Fruit fly (Drosophila melanogaster) whole organism, embryonic: ENCODE results near the gene CG7069.

Source experiments
- Atf3 ChIP-seq: fragments of 200-800 bp; sonication (Bioruptor generic); optimal IDR thresholded peaks from 3 replicates; lab custom pipeline; 2016; ENCODE audit warnings: missing biosample characterization, missing genetic modification characterization
- Atf6 ChIP-seq: fragments of 200-800 bp; sonication (Bioruptor generic); IDR thresholded peaks from 2 replicates; pipeline ENCODE4 v1.3.6; 2022; ENCODE audit warnings: missing biosample characterization, missing genetic modification characterization
- BEAF-32 ChIP-seq: fragments of 200-800 bp; sonication (Bioruptor generic); optimal IDR thresholded peaks from 3 replicates; lab custom pipeline; 2017; ENCODE audit warnings: missing biosample characterization, missing genetic modification characterization, mild to moderate bottlenecking, moderate library complexity, missing genetic modification reagents
- Blimp-1 ChIP-seq: fragments of 200-800 bp; sonication (Bioruptor generic); optimal IDR thresholded peaks from 3 replicates; lab custom pipeline; 2018; ENCODE audit warnings: missing biosample characterization, missing genetic modification characterization, mild to moderate bottlenecking, moderate library complexity, missing genetic modification reagents
- CG11696 ChIP-seq: fragments of 200-800 bp; sonication (Bioruptor generic); IDR thresholded peaks from 2 replicates; pipeline ENCODE4 v1.3.6; 2022; ENCODE audit warnings: missing biosample characterization, missing genetic modification characterization
- CG13894 ChIP-seq: fragments of 200-800 bp; sonication (Bioruptor generic); optimal IDR thresholded peaks from 3 replicates; lab custom pipeline; 2018; ENCODE audit warnings: missing biosample characterization, mild to moderate bottlenecking, missing genetic modification characterization, moderate library complexity
- CG14050 ChIP-seq: fragments of 200-800 bp; sonication (Bioruptor generic); IDR thresholded peaks from 3 replicates; pipeline ENCODE4 v1.3.6; 2022; ENCODE audit warnings: missing biosample characterization, missing genetic modification characterization
- CG14441 ChIP-seq: fragments of 200-800 bp; sonication (Bioruptor generic); IDR thresholded peaks from 2 replicates; pipeline ENCODE4 v1.3.6; 2022; ENCODE audit warnings: missing biosample characterization, missing genetic modification characterization
- CG14710 ChIP-seq: fragments of 200-800 bp; sonication (Bioruptor generic); optimal IDR thresholded peaks from 3 replicates; lab custom pipeline; 2019; ENCODE audit warnings: missing biosample characterization, mild to moderate bottlenecking, missing genetic modification characterization, moderate library complexity
- CG15479 ChIP-seq: fragments of 200-800 bp; sonication (Bioruptor generic); optimal IDR thresholded peaks from 3 replicates; lab custom pipeline; 2019; ENCODE audit warnings: missing biosample characterization, mild to moderate bottlenecking, missing genetic modification characterization, moderate library complexity
- CG15696 ChIP-seq: fragments of 200-800 bp; sonication (Bioruptor generic); optimal IDR thresholded peaks from 2 replicates; lab custom pipeline; 2019; ENCODE audit warnings: missing biosample characterization, mild to moderate bottlenecking, missing genetic modification characterization, moderate library complexity
- CG16863 ChIP-seq: fragments of 200-800 bp; sonication (Bioruptor generic); optimal IDR thresholded peaks from 3 replicates; lab custom pipeline; 2016; ENCODE audit warnings: missing biosample characterization, missing genetic modification characterization
- CG17328 ChIP-seq: fragments of 200-800 bp; sonication (Bioruptor generic); IDR thresholded peaks from 2 replicates; pipeline ENCODE4 v1.3.6; 2022; ENCODE audit warnings: missing biosample characterization, missing genetic modification characterization
- CG17829 ChIP-seq: fragments of 200-800 bp; optimal IDR thresholded peaks from 2 replicates; lab custom pipeline; 2019; ENCODE audit warnings: missing biosample characterization, mild to moderate bottlenecking, missing genetic modification characterization, moderate library complexity
- CG2116 ChIP-seq: fragments of 200-800 bp; sonication (Bioruptor generic); optimal IDR thresholded peaks from 3 replicates; lab custom pipeline; 2018; ENCODE audit warnings: missing biosample characterization, mild to moderate bottlenecking, missing genetic modification characterization
- CG4360 ChIP-seq: fragments of 200-800 bp; sonication (Bioruptor generic); IDR thresholded peaks from 2 replicates; pipeline ENCODE4 v1.3.6; 2022; ENCODE audit warnings: missing biosample characterization, missing genetic modification characterization
- CG4424 ChIP-seq: fragments of 200-800 bp; sonication (Bioruptor generic); optimal IDR thresholded peaks from 3 replicates; lab custom pipeline; 2016; ENCODE audit warnings: missing biosample characterization, missing genetic modification characterization
- CG4617 ChIP-seq: fragments of 200-800 bp; sonication (Bioruptor generic); optimal IDR thresholded peaks from 3 replicates; lab custom pipeline; 2016; ENCODE audit warnings: missing biosample characterization, missing genetic modification characterization, borderline replicate concordance
- CG7745 ChIP-seq: fragments of 200-800 bp; sonication (Bioruptor generic); optimal IDR thresholded peaks from 2 replicates; lab custom pipeline; 2018; ENCODE audit warnings: missing biosample characterization, mild to moderate bottlenecking, missing genetic modification characterization, moderate library complexity
- CG9797 ChIP-seq: fragments of 200-800 bp; sonication (Bioruptor generic); optimal IDR thresholded peaks from 3 replicates; lab custom pipeline; 2018; ENCODE audit warnings: missing biosample characterization, mild to moderate bottlenecking, missing genetic modification characterization
- CG9876 ChIP-seq: fragments of 200-800 bp; sonication (Bioruptor generic); optimal IDR thresholded peaks from 2 replicates; lab custom pipeline; 2016; ENCODE audit warnings: missing biosample characterization, missing genetic modification characterization
- D19B ChIP-seq: fragments of 200-800 bp; sonication (Bioruptor generic); optimal IDR thresholded peaks from 2 replicates; lab custom pipeline; 2017; ENCODE audit warnings: missing biosample characterization, mild to moderate bottlenecking, missing genetic modification characterization
- Deaf1 ChIP-seq: fragments of 200-800 bp; optimal IDR thresholded peaks from 3 replicates; lab custom pipeline; 2019; ENCODE audit warnings: missing biosample characterization, mild to moderate bottlenecking, missing genetic modification characterization, moderate library complexity
- ERR ChIP-seq: fragments of 200-800 bp; sonication (Bioruptor generic); optimal IDR thresholded peaks from 2 replicates; lab custom pipeline; 2016; ENCODE audit warnings: missing biosample characterization, missing genetic modification characterization
- Ets97D ChIP-seq: fragments of 200-800 bp; sonication (Bioruptor generic); optimal IDR thresholded peaks from 3 replicates; lab custom pipeline; 2016; ENCODE audit warnings: missing biosample characterization, missing genetic modification characterization
- Gsc ChIP-seq: fragments of 200-800 bp; sonication (Bioruptor generic); IDR thresholded peaks from 2 replicates; pipeline ENCODE4 v1.3.6; 2022; ENCODE audit warnings: missing biosample characterization, missing genetic modification characterization
- H15 ChIP-seq: fragments of 200-800 bp; sonication (Bioruptor generic); IDR thresholded peaks from 3 replicates; pipeline ENCODE4 v1.3.6; 2022; ENCODE audit warnings: missing biosample characterization, missing genetic modification characterization
- HLH3B ChIP-seq: fragments of 200-800 bp; sonication (Bioruptor generic); IDR thresholded peaks from 2 replicates; pipeline ENCODE4 v1.3.6; 2022; ENCODE audit warnings: missing biosample characterization, missing genetic modification characterization
- HmgD ChIP-seq: fragments of 200-800 bp; sonication (Bioruptor generic); optimal IDR thresholded peaks from 3 replicates; lab custom pipeline; 2016; ENCODE audit warnings: missing biosample characterization, missing genetic modification characterization
- Lpt ChIP-seq: fragments of >200 bp; optimal IDR thresholded peaks from 2 replicates; lab custom pipeline; 2018; ENCODE audit warnings: missing biosample characterization, missing genetic modification characterization
- Meics ChIP-seq: fragments of 200-800 bp; sonication (Bioruptor generic); optimal IDR thresholded peaks from 2 replicates; lab custom pipeline; 2017; ENCODE audit warnings: missing biosample characterization, mild to moderate bottlenecking, missing genetic modification characterization
- Mrtf ChIP-seq: fragments of 200-800 bp; sonication (Bioruptor generic); IDR thresholded peaks from 3 replicates; pipeline ENCODE4 v1.3.6; 2022; ENCODE audit warnings: missing biosample characterization, missing genetic modification characterization
- Ptx1 ChIP-seq: fragments of 200-800 bp; sonication (Bioruptor generic); IDR thresholded peaks from 2 replicates; pipeline ENCODE4 v1.3.6; 2022; ENCODE audit warnings: missing biosample characterization, missing genetic modification characterization
- TFAM ChIP-seq: fragments of 200-800 bp; sonication (Bioruptor generic); optimal IDR thresholded peaks from 2 replicates; lab custom pipeline; 2017; ENCODE audit warnings: missing biosample characterization, missing genetic modification characterization, inconsistent platforms
- Usf ChIP-seq: fragments of 200-800 bp; sonication (Bioruptor generic); optimal IDR thresholded peaks from 2 replicates; lab custom pipeline; 2017; ENCODE audit warnings: missing genotype, missing biosample characterization, missing genetic modification characterization
- Xrp1 ChIP-seq: fragments of 200-800 bp; sonication (Bioruptor generic); IDR thresholded peaks from 2 replicates; pipeline ENCODE4 v1.3.6; 2022; ENCODE audit warnings: missing biosample characterization, missing genetic modification characterization
- ara ChIP-seq: fragments of 200-800 bp; sonication (Bioruptor generic); IDR thresholded peaks from 2 replicates; pipeline ENCODE4 v1.3.6; 2022; ENCODE audit warnings: missing biosample characterization, missing genetic modification characterization
- bab2 ChIP-seq: fragments of 200-800 bp; sonication (Bioruptor generic); optimal IDR thresholded peaks from 2 replicates; lab custom pipeline; 2016; ENCODE audit warnings: missing biosample characterization, missing genetic modification characterization
- cad ChIP-seq: fragments of >200 bp; optimal IDR thresholded peaks from 2 replicates; lab custom pipeline; 2017; ENCODE audit warnings: missing biosample characterization, missing genetic modification characterization
- crc ChIP-seq: fragments of 200-800 bp; sonication (Bioruptor generic); optimal IDR thresholded peaks from 2 replicates; lab custom pipeline; 2016; ENCODE audit warnings: missing biosample characterization, missing genetic modification characterization
- crol ChIP-seq: fragments of 200-800 bp; sonication (Bioruptor generic); IDR thresholded peaks from 2 replicates; pipeline ENCODE4 v1.3.6; 2022; ENCODE audit warnings: missing biosample characterization, missing genetic modification characterization
- dati ChIP-seq: fragments of 200-800 bp; sonication (Bioruptor generic); IDR thresholded peaks from 2 replicates; pipeline ENCODE4 v1.3.6; 2022; ENCODE audit warnings: missing biosample characterization, missing genetic modification characterization
- en ChIP-seq: fragments of 200-800 bp; sonication (Bioruptor generic); optimal IDR thresholded peaks from 2 replicates; lab custom pipeline; 2016; ENCODE audit warnings: missing biosample characterization, missing genetic modification characterization
- jumu ChIP-seq: fragments of 200-800 bp; sonication (Bioruptor generic); optimal IDR thresholded peaks from 3 replicates; lab custom pipeline; 2016; ENCODE audit warnings: missing biosample characterization, missing genetic modification characterization
- kni ChIP-seq: fragments of 200-800 bp; sonication (Bioruptor generic); optimal IDR thresholded peaks from 3 replicates; lab custom pipeline; 2017; ENCODE audit warnings: mild to moderate bottlenecking, missing biosample characterization, missing genetic modification reagents, missing genetic modification characterization
- lola ChIP-seq, 3 experiments: fragments of >200 bp in 2 of 3; fragments of 200-800 bp in 1 of 3; sonication (Bioruptor generic) in 1 of 3; optimal IDR thresholded peaks; 2 replicates each; lab custom pipeline; 2017 to 2019; ENCODE audit warnings: missing biosample characterization in 3 of 3, missing genetic modification characterization in 3 of 3, mild to moderate bottlenecking in 1 of 3, moderate library complexity in 1 of 3
- org-1 ChIP-seq: fragments of 200-800 bp; sonication (Bioruptor generic); optimal IDR thresholded peaks from 2 replicates; lab custom pipeline; 2017; ENCODE audit warnings: missing biosample characterization, missing genetic modification characterization
- pita ChIP-seq: fragments of 200-800 bp; sonication (Bioruptor generic); optimal IDR thresholded peaks from 2 replicates; lab custom pipeline; 2017; ENCODE audit warnings: missing biosample characterization, mild to moderate bottlenecking, missing genetic modification characterization
- rib ChIP-seq: fragments of 200-800 bp; sonication (Bioruptor generic); IDR thresholded peaks from 2 replicates; pipeline ENCODE4 v1.3.6; 2022; ENCODE audit warnings: missing biosample characterization, missing genetic modification characterization
- toy ChIP-seq: fragments of 200-800 bp; sonication (Bioruptor generic); IDR thresholded peaks from 2 replicates; pipeline ENCODE4 v1.3.6; 2022; ENCODE audit warnings: missing biosample characterization, missing genetic modification characterization
- tup ChIP-seq: fragments of 200-800 bp; sonication (Bioruptor generic); optimal IDR thresholded peaks from 2 replicates; lab custom pipeline; 2016; ENCODE audit warnings: missing biosample characterization, mild to moderate bottlenecking, missing genetic modification characterization, moderate library complexity
- zen ChIP-seq: fragments of 200-800 bp; sonication (Bioruptor generic); optimal IDR thresholded peaks from 3 replicates; lab custom pipeline; 2018; ENCODE audit warnings: missing biosample characterization, mild to moderate bottlenecking, missing genetic modification characterization, moderate library complexity

CG7069 gene

dm6 chr3R:22397068-22397700 is 24.5 kb downstream of the CG7069 start (continued):
- no peak for TF ChIP-seq CG14050
- no peak for TF ChIP-seq H15
- no peak for TF ChIP-seq Lpt (GFP tag; lab: Kevin White, UChicago)
- TF ChIP-seq Meics (GFP tag; lab: Kevin White, UChicago), result no peak
- TF ChIP-seq CG14710 (tag; lab: Kevin White, UChicago), result peak; percentile 5
- TF ChIP-seq kni (GFP tag; lab: Kevin White, UChicago), result no peak
- no peak for TF ChIP-seq en (GFP tag; lab: Kevin White, UChicago)
- TF ChIP-seq Gsc (GFP tag; lab: Robert Waterston, UW), result no peak
- no peak for TF ChIP-seq Mrtf (GFP tag; lab: Robert Waterston, UW)
- TF ChIP-seq HLH3B (GFP tag; lab: Robert Waterston, UW), result no peak
- TF ChIP-seq Atf6, result 0 out of 2 replicates have a peak, but pooled peaks have one; percentile 27
- TF ChIP-seq Deaf1 (tag; lab: Kevin White, UChicago), result no peak
- TF ChIP-seq bab2 (GFP tag; lab: Kevin White, UChicago), result no peak
- TF ChIP-seq dati, result no peak
- no peak for TF ChIP-seq CG9876 (GFP tag; lab: Kevin White, UChicago)
- TF ChIP-seq CG17829, result no peak
- no peak for TF ChIP-seq rib
- TF ChIP-seq Atf3 (GFP tag; lab: Kevin White, UChicago), result no peak
- 0 out of 2 replicates have a peak, but pooled peaks have one; percentile 16 for TF ChIP-seq CG4360 (GFP tag; lab: Robert Waterston, UW)
- no peak for TF ChIP-seq Usf (GFP tag; lab: Kevin White, UChicago)
- no peak for TF ChIP-seq CG15479
- no peak for TF ChIP-seq CG15696
- TF ChIP-seq TFAM, result no peak
- 0 out of 2 replicates have a peak, but pooled peaks have one; percentile 20 for TF ChIP-seq CG17328
- no peak for TF ChIP-seq CG16863 (GFP tag; lab: Kevin White, UChicago)
- TF ChIP-seq tup (GFP tag; lab: Kevin White, UChicago), result no peak
- TF ChIP-seq Blimp-1 (GFP tag; lab: Kevin White, UChicago), result no peak
- no peak for TF ChIP-seq zen (tag; lab: Kevin White, UChicago)
- TF ChIP-seq CG7745 (tag; lab: Kevin White, UChicago), result no peak
- no peak for TF ChIP-seq jumu (GFP tag; lab: Kevin White, UChicago)
- TF ChIP-seq crol (GFP tag; lab: Robert Waterston, UW), result no peak
- TF ChIP-seq ERR (GFP tag; lab: Kevin White, UChicago), result no peak
- TF ChIP-seq CG4617 (GFP tag; lab: Kevin White, UChicago), result no peak
- TF ChIP-seq Ets97D (GFP tag; lab: Kevin White, UChicago), result no peak
- TF ChIP-seq ara (GFP tag; lab: Robert Waterston, UW), result no peak
- no peak for TF ChIP-seq toy (GFP tag; lab: Robert Waterston, UW)
- no peak for TF ChIP-seq pita
- TF ChIP-seq BEAF-32, result no peak
- TF ChIP-seq Xrp1 (GFP tag; lab: Robert Waterston, UW), result no peak
- no peak for TF ChIP-seq CG14441 (GFP tag; lab: Robert Waterston, UW)
- no peak for TF ChIP-seq CG4424 (GFP tag; lab: Kevin White, UChicago)
- no peak for TF ChIP-seq crc (GFP tag; lab: Kevin White, UChicago)
- TF ChIP-seq HmgD (GFP tag; lab: Kevin White, UChicago), result no peak
- no peak for TF ChIP-seq lola (GFP tag; optimal IDR thresholded peaks at IDR 0.05; lab: Kevin White, UChicago)
- no peak for TF ChIP-seq CG9797 (GFP tag; lab: Kevin White, UChicago)
- TF ChIP-seq cad (GFP tag; lab: Kevin White, UChicago), result no peak
- TF ChIP-seq org-1 (GFP tag; lab: Kevin White, UChicago), result no peak
- TF ChIP-seq CG13894 (tag; lab: Kevin White, UChicago), result no peak
- TF ChIP-seq CG11696, result no peak
- TF ChIP-seq D19B (GFP tag; lab: Kevin White, UChicago), result no peak
- TF ChIP-seq Ptx1, result no peak
- peak; percentile 7 for TF ChIP-seq CG2116 (GFP tag; lab: Kevin White, UChicago)
